Worm (Caenorhabditis elegans) whole organism, late embryonic: Measurements from ENCODE around the gene sra-26.

Experiments used
- ceh-19 ChIP-seq: fragments of 200-800 bp; sonication (Bioruptor generic); optimal IDR thresholded peaks from 2 replicates; lab custom pipeline; 2018; ENCODE audit warnings: mild to moderate bottlenecking, missing genetic modification characterization, missing compliant biosample characterization
- ceh-9 ChIP-seq: sonication (generic microtip); optimal IDR thresholded peaks from 2 replicates; lab custom pipeline; 2016; ENCODE audit warnings: mild to moderate bottlenecking, missing genetic modification characterization, inconsistent platforms, missing compliant biosample characterization
- fkh-10 ChIP-seq: fragments of 150-350 bp; optimal IDR thresholded peaks from 2 replicates; lab custom pipeline; 2014; ENCODE audit warnings: missing biosample characterization, missing genetic modification reagents, missing genetic modification characterization
- fkh-6 ChIP-seq: sonication (generic microtip); optimal IDR thresholded peaks from 2 replicates; lab custom pipeline; 2016; ENCODE audit warnings: missing genetic modification characterization, missing compliant biosample characterization
- madf-2 ChIP-seq: sonication (generic microtip); optimal IDR thresholded peaks from 2 replicates; lab custom pipeline; 2017; ENCODE audit warnings: missing genetic modification characterization, missing compliant biosample characterization
- nfya-1 ChIP-seq: sonication (generic microtip); optimal IDR thresholded peaks from 2 replicates; lab custom pipeline; 2017; ENCODE audit warnings: missing genetic modification characterization, mild to moderate bottlenecking, missing compliant biosample characterization, antibody characterized with exemption, moderate library complexity
- nhr-11 ChIP-seq: fragments of 150-350 bp; optimal IDR thresholded peaks from 2 replicates; lab custom pipeline; 2014; ENCODE audit warnings: missing biosample characterization, missing genetic modification characterization
- pag-3 ChIP-seq: sonication (generic microtip); optimal IDR thresholded peaks from 2 replicates; lab custom pipeline; 2016; ENCODE audit warnings: missing compliant biosample characterization, missing genetic modification characterization, borderline replicate concordance
- pqm-1 ChIP-seq: sonication (generic microtip); optimal IDR thresholded peaks from 2 replicates; lab custom pipeline; 2016; ENCODE audit warnings: missing genetic modification characterization, missing compliant biosample characterization
- sox-2 ChIP-seq: fragments of 200-800 bp; sonication (Bioruptor generic); IDR thresholded peaks from 2 replicates; pipeline ENCODE4 v1.3.6; 2022; ENCODE audit warnings: missing genetic modification reagents, missing genetic modification characterization, missing compliant biosample characterization
- sox-4 ChIP-seq: sonication (generic microtip); optimal IDR thresholded peaks from 2 replicates; lab custom pipeline; 2017; ENCODE audit warnings: mild to moderate bottlenecking, missing genetic modification characterization, inconsistent platforms, missing compliant biosample characterization
- tbx-2 ChIP-seq: sonication (generic microtip); optimal IDR thresholded peaks from 2 replicates; lab custom pipeline; 2016; ENCODE audit warnings: missing genetic modification characterization, missing compliant biosample characterization

- TF ChIP-seq ceh-19 (GFP tag; lab: Kevin White, UChicago) (no peak), nfya-1 (tag; lab: Kevin White, UChicago) (no peak), pag-3 (no peak), tbx-2 (tag; lab: Kevin White, UChicago) (no peak), ceh-9 (tag; lab: Kevin White, UChicago) (no peak), sox-4 (tag; lab: Kevin White, UChicago) (no peak), pqm-1 (no peak), sox-2 (no peak), madf-2 (no peak), fkh-10 (GFP tag; lab: Kevin White, UChicago) (no peak), nhr-11 (tag; lab: Kevin White, UChicago) (no peak), fkh-6 (tag; lab: Kevin White, UChicago) (no peak)
These were observed 42.2 kb downstream of the sra-26 start, which contains the start of gene epg-5 for ce11 chrII:6609315-6609842.
